Worm (Caenorhabditis elegans) whole organism, L3 larva: ENCODE measurements around the gene taf-11.3.

Source experiments
- elt-3 ChIP-seq, 3 experiments: fragments of 150-350 bp in 1 of 3; sonication (generic microtip) in 2 of 3; optimal IDR thresholded peaks; 2 replicates in 2 of 3; 4 replicates in 1 of 3; lab custom pipeline; 2014 to 2017; ENCODE audit warnings: missing biosample characterization in 3 of 3, missing genetic modification characterization in 3 of 3
- fkh-2 ChIP-seq: fragments of 150-350 bp; optimal IDR thresholded peaks from 2 replicates; lab custom pipeline; 2014; ENCODE audit warnings: missing biosample characterization, missing genetic modification reagents, missing genetic modification characterization
- nfya-1 ChIP-seq: sonication (generic microtip); optimal IDR thresholded peaks from 2 replicates; lab custom pipeline; 2017; ENCODE audit warnings: missing genetic modification characterization, mild to moderate bottlenecking, missing compliant biosample characterization, antibody characterized with exemption, moderate library complexity; ENCODE audit not compliant: insufficient read depth
- pha-4 ChIP-seq: fragments of 150-350 bp; optimal IDR thresholded peaks from 2 replicates; lab custom pipeline; 2014; ENCODE audit warnings: missing biosample characterization, missing genetic modification reagents, missing genetic modification characterization
- snpc-4 ChIP-seq: fragments of 150-350 bp; optimal IDR thresholded peaks from 2 replicates; lab custom pipeline; 2014; ENCODE audit warnings: missing biosample characterization, missing genetic modification characterization

ce11 chrIII:10537003-10537402 is 32.0 kb upstream of the taf-11.3 start:
- TF ChIP-seq fkh-2 (no peak), nfya-1 (no peak), pha-4 (tag; lab: Kevin White, UChicago) (no peak), snpc-4 (tag; lab: Kevin White, UChicago) (no peak), elt-3 (tag; optimal IDR thresholded peaks at IDR 0.05; lab: Kevin White, UChicago) (no peak)
